Worm (Caenorhabditis elegans) whole organism, L1 larva: ENCODE results near the gene F22H10.11.

Experiments used
- C16A3.4 ChIP-seq: fragments of 150-350 bp; optimal IDR thresholded peaks from 2 replicates; lab custom pipeline; 2014; ENCODE audit warnings: missing biosample characterization, missing genetic modification characterization
- C34B4.2 ChIP-seq: sonication (generic microtip); optimal IDR thresholded peaks from 2 replicates; lab custom pipeline; 2017; ENCODE audit warnings: mild to moderate bottlenecking, missing genetic modification characterization, missing compliant biosample characterization
- aha-1 ChIP-seq: fragments of 150-350 bp; optimal IDR thresholded peaks from 2 replicates; lab custom pipeline; 2014; ENCODE audit warnings: missing biosample characterization, missing genetic modification characterization
- blmp-1 ChIP-seq: fragments of 150-350 bp; optimal IDR thresholded peaks from 2 replicates; lab custom pipeline; 2014; ENCODE audit warnings: missing biosample characterization, missing genetic modification characterization
- ceh-8 ChIP-seq: fragments of 200-800 bp; sonication (Bioruptor generic); optimal IDR thresholded peaks from 2 replicates; lab custom pipeline; 2018; ENCODE audit warnings: mild to moderate bottlenecking, missing genetic modification characterization, moderate library complexity, missing compliant biosample characterization
- ceh-82 ChIP-seq, 3 experiments: fragments of 150-350 bp in 1 of 3; sonication (generic microtip) in 2 of 3; optimal IDR thresholded peaks; 2 replicates each; lab custom pipeline; 2014 to 2017; ENCODE audit warnings: missing biosample characterization in 3 of 3, missing genetic modification characterization in 3 of 3
- ceh-88 ChIP-seq: fragments of 200-800 bp; sonication (Bioruptor generic); IDR thresholded peaks from 2 replicates; pipeline ENCODE4 v1.3.6; 2022; ENCODE audit warnings: missing genetic modification characterization, missing compliant biosample characterization
- ceh-90 ChIP-seq: sonication (generic microtip); optimal IDR thresholded peaks from 2 replicates; lab custom pipeline; 2016; ENCODE audit warnings: missing genetic modification characterization, missing compliant biosample characterization
- efl-1 ChIP-seq, 4 experiments: fragments of 150-350 bp; optimal IDR thresholded peaks in 3 of 4; peaks in 1 of 4; 1 replicate in 1 of 4; 2 replicates in 3 of 4; lab custom pipeline; 2014; ENCODE audit warnings: missing biosample characterization in 2 of 4, missing genetic modification characterization in 2 of 4, missing genetic modification reagents in 2 of 4
- egl-27 ChIP-seq, 2 experiments: fragments of 150-350 bp in 1 of 2; sonication (generic microtip); optimal IDR thresholded peaks; 3 replicates each; lab custom pipeline; 2017 to 2018; ENCODE audit warnings: missing biosample characterization in 2 of 2, missing genetic modification characterization in 2 of 2, missing genetic modification reagents in 2 of 2
- elt-3 ChIP-seq, 6 experiments: fragments of 150-350 bp in 1 of 6; sonication (generic microtip); optimal IDR thresholded peaks; 2 replicates each; lab custom pipeline; 2017 to 2018; ENCODE audit warnings: missing biosample characterization in 6 of 6, missing genetic modification characterization in 6 of 6, inconsistent platforms in 1 of 6
- fkh-8 ChIP-seq: sonication (generic microtip); optimal IDR thresholded peaks from 2 replicates; lab custom pipeline; 2016; ENCODE audit warnings: mild to moderate bottlenecking, missing genetic modification characterization, missing compliant biosample characterization
- hpl-2 ChIP-seq: fragments of 150-350 bp; optimal IDR thresholded peaks from 2 replicates; lab custom pipeline; 2014; ENCODE audit warnings: missing biosample characterization, missing genetic modification reagents, missing genetic modification characterization
- irx-1 ChIP-seq: sonication (generic microtip); optimal IDR thresholded peaks from 2 replicates; lab custom pipeline; 2016; ENCODE audit warnings: missing genetic modification characterization, missing compliant biosample characterization
- isw-1 ChIP-seq: fragments of 200-800 bp; sonication (Bioruptor generic); IDR thresholded peaks from 2 replicates; pipeline ENCODE4 v1.3.6; 2022; ENCODE audit warnings: missing genetic modification characterization, missing compliant biosample characterization
- lin-14 ChIP-seq: fragments of 200-800 bp; sonication (Bioruptor generic); optimal IDR thresholded peaks from 2 replicates; lab custom pipeline; 2018; ENCODE audit warnings: mild to moderate bottlenecking, missing genetic modification characterization, moderate library complexity, missing compliant biosample characterization
- lin-15B ChIP-seq: fragments of 150-350 bp; sonication (generic microtip); optimal IDR thresholded peaks from 3 replicates; lab custom pipeline; 2014; ENCODE audit warnings: missing biosample characterization, missing genetic modification characterization
- lin-35 ChIP-seq, 2 experiments: fragments of 150-350 bp; optimal IDR thresholded peaks; 2 replicates each; lab custom pipeline; 2014; ENCODE audit warnings: missing biosample characterization in 2 of 2, missing genetic modification characterization in 2 of 2, missing genetic modification reagents in 2 of 2
- lir-3 ChIP-seq: sonication (generic microtip); optimal IDR thresholded peaks from 2 replicates; lab custom pipeline; 2016; ENCODE audit warnings: mild to moderate bottlenecking, missing genetic modification characterization, moderate library complexity, missing compliant biosample characterization; ENCODE audit not compliant: poor library complexity
- mab-9 ChIP-seq: fragments of 200-800 bp; sonication (Bioruptor generic); IDR thresholded peaks from 2 replicates; pipeline ENCODE4 v1.3.6; 2022; ENCODE audit warnings: missing genetic modification reagents, missing genetic modification characterization, missing compliant biosample characterization
- mdl-1 ChIP-seq, 2 experiments: fragments of 150-350 bp; optimal IDR thresholded peaks; 2 replicates each; lab custom pipeline; 2014 to 2017; ENCODE audit warnings: missing biosample characterization in 2 of 2, missing genetic modification characterization in 2 of 2, inconsistent platforms in 1 of 2
- mep-1 ChIP-seq: fragments of 150-350 bp; optimal IDR thresholded peaks from 2 replicates; lab custom pipeline; 2014; ENCODE audit warnings: missing biosample characterization, missing genetic modification characterization
- nhr-11 ChIP-seq: fragments of 150-350 bp; optimal IDR thresholded peaks from 2 replicates; lab custom pipeline; 2014; ENCODE audit warnings: missing biosample characterization, missing genetic modification characterization
- nhr-19 ChIP-seq: fragments of 200-800 bp; sonication (Bioruptor generic); conservative IDR thresholded peaks from 2 replicates; pipeline ENCODE4 v1.3.6; 2022; ENCODE audit warnings: missing genetic modification characterization, missing compliant biosample characterization
- nhr-20 ChIP-seq: sonication (generic microtip); optimal IDR thresholded peaks from 2 replicates; lab custom pipeline; 2016; ENCODE audit warnings: mild to moderate bottlenecking, missing genetic modification characterization, missing compliant biosample characterization
- nhr-28 ChIP-seq: fragments of 150-350 bp; optimal IDR thresholded peaks from 2 replicates; lab custom pipeline; 2014; ENCODE audit warnings: missing biosample characterization, missing genetic modification characterization
- nhr-47 ChIP-seq: sonication (generic microtip); optimal IDR thresholded peaks from 2 replicates; lab custom pipeline; 2016; ENCODE audit warnings: mild to moderate bottlenecking, missing genetic modification characterization, moderate library complexity, missing compliant biosample characterization
- nhr-71 ChIP-seq: sonication (generic microtip); optimal IDR thresholded peaks from 2 replicates; lab custom pipeline; 2016; ENCODE audit warnings: mild to moderate bottlenecking, missing genetic modification characterization, moderate library complexity, missing compliant biosample characterization
- nhr-84 ChIP-seq: sonication (generic microtip); optimal IDR thresholded peaks from 2 replicates; lab custom pipeline; 2017; ENCODE audit warnings: missing biosample characterization, missing genetic modification characterization
- nhr-90 ChIP-seq: sonication (generic microtip); optimal IDR thresholded peaks from 2 replicates; lab custom pipeline; 2016; ENCODE audit warnings: mild to moderate bottlenecking, missing genetic modification characterization, missing compliant biosample characterization; ENCODE audit not compliant: poor library complexity
- pag-3 ChIP-seq: sonication (generic microtip); optimal IDR thresholded peaks from 2 replicates; lab custom pipeline; 2017; ENCODE audit warnings: missing genetic modification characterization, mild to moderate bottlenecking, missing compliant biosample characterization, antibody characterized with exemption, borderline replicate concordance; ENCODE audit not compliant: insufficient read depth
- rnt-1 ChIP-seq: sonication (generic microtip); optimal IDR thresholded peaks from 2 replicates; lab custom pipeline; 2016; ENCODE audit warnings: mild to moderate bottlenecking, missing genetic modification characterization, moderate library complexity, missing compliant biosample characterization
- snpc-4 ChIP-seq: fragments of 150-350 bp; optimal IDR thresholded peaks from 2 replicates; lab custom pipeline; 2014; ENCODE audit warnings: missing biosample characterization, missing genetic modification characterization
- snu-23 ChIP-seq: sonication (generic microtip); optimal IDR thresholded peaks from 2 replicates; lab custom pipeline; 2016; ENCODE audit warnings: missing genetic modification characterization, missing compliant biosample characterization
- sox-4 ChIP-seq: sonication (generic microtip); optimal IDR thresholded peaks from 2 replicates; lab custom pipeline; 2016; ENCODE audit warnings: missing genetic modification characterization, missing compliant biosample characterization
- sptf-1 ChIP-seq: fragments of 150-350 bp; optimal IDR thresholded peaks from 2 replicates; lab custom pipeline; 2014; ENCODE audit warnings: missing biosample characterization, missing genetic modification characterization
- swsn-7 ChIP-seq: sonication (generic microtip); optimal IDR thresholded peaks from 2 replicates; lab custom pipeline; 2016; ENCODE audit warnings: missing genetic modification characterization, missing compliant biosample characterization
- tlp-1 ChIP-seq: fragments of 150-350 bp; optimal IDR thresholded peaks from 2 replicates; lab custom pipeline; 2014; ENCODE audit warnings: missing biosample characterization, missing genetic modification characterization
- unc-130 ChIP-seq: fragments of 150-350 bp; optimal IDR thresholded peaks from 2 replicates; lab custom pipeline; 2017; ENCODE audit warnings: missing biosample characterization, missing genetic modification characterization, inconsistent platforms
- unc-98 ChIP-seq: fragments of 200-800 bp; sonication (Bioruptor generic); IDR thresholded peaks from 2 replicates; pipeline ENCODE4 v1.3.6; 2022; ENCODE audit warnings: missing genetic modification characterization, missing compliant biosample characterization
- zip-4 ChIP-seq: fragments of 200-800 bp; sonication (Bioruptor generic); optimal IDR thresholded peaks from 2 replicates; lab custom pipeline; 2018; ENCODE audit warnings: mild to moderate bottlenecking, missing genetic modification characterization, moderate library complexity, missing compliant biosample characterization
- ztf-11 ChIP-seq, 2 experiments: sonication (generic microtip); optimal IDR thresholded peaks; 2 replicates each; lab custom pipeline; 2016 to 2017; ENCODE audit warnings: missing genetic modification characterization in 2 of 2, missing biosample characterization in 1 of 2, missing compliant biosample characterization in 1 of 2

Gene F22H10.11

ce11 chrX:16732259-16732658 lies 44.4 kb upstream of the F22H10.11 start (continued):
- TF ChIP-seq mep-1 (tag; lab: Kevin White, UChicago) (no peak), hpl-2 (no peak), elt-3 (tag; optimal IDR thresholded peaks at IDR 0.05; lab: Kevin White, UChicago) (no peak), unc-98 (GFP tag; lab: Robert Waterston, UW) (no peak), rnt-1 (peak; percentile 35), nhr-11 (tag; lab: Kevin White, UChicago) (peak; percentile 49), aha-1 (no peak), pag-3 (tag; lab: Kevin White, UChicago) (no peak), sptf-1 (no peak), isw-1 (GFP tag; lab: Robert Waterston, UW) (no peak), snu-23 (GFP tag; lab: Kevin White, UChicago) (peak; percentile 49), nhr-19 (GFP tag; lab: Robert Waterston, UW) (peak; percentile 23), nhr-47 (peak; percentile 42), nhr-90 (tag; lab: Kevin White, UChicago) (no peak)

ce11 chrX:16731167-16731566 lies 43.3 kb upstream of the F22H10.11 start:
- no peak for TF ChIP-seq tlp-1
- TF ChIP-seq ceh-90 (tag; lab: Kevin White, UChicago): no peak
- no peak for TF ChIP-seq blmp-1 (tag; lab: Kevin White, UChicago)
- TF ChIP-seq lin-14 (GFP tag; lab: Kevin White, UChicago): peak; percentile 34
- TF ChIP-seq lin-35 (GFP tag; optimal IDR thresholded peaks at IDR 0.05; lab: Kevin White, UChicago): no peak
- TF ChIP-seq unc-98 (GFP tag; lab: Robert Waterston, UW): no peak
- TF ChIP-seq sox-4 (tag; lab: Kevin White, UChicago): no peak
- no peak for TF ChIP-seq ceh-82 (tag; optimal IDR thresholded peaks at IDR 0.05; lab: Kevin White, UChicago)
- no peak for TF ChIP-seq ztf-11 (tag; optimal IDR thresholded peaks at IDR 0.05; lab: Kevin White, UChicago)
- TF ChIP-seq fkh-8 (tag; lab: Kevin White, UChicago): peak; percentile 80
- TF ChIP-seq mdl-1 (tag; optimal IDR thresholded peaks at IDR 0.05; lab: Kevin White, UChicago): no peak
- no peak for TF ChIP-seq C34B4.2
- no peak for TF ChIP-seq aha-1
- no peak for TF ChIP-seq mab-9 (GFP tag; lab: Robert Waterston, UW)
- TF ChIP-seq nhr-28: no peak
- TF ChIP-seq snpc-4 (tag; lab: Kevin White, UChicago): no peak
- TF ChIP-seq ceh-88 (GFP tag; lab: Robert Waterston, UW): no peak
- no peak for TF ChIP-seq snu-23 (GFP tag; lab: Kevin White, UChicago)
- no peak for TF ChIP-seq nhr-84 (tag; lab: Kevin White, UChicago)
- no peak for TF ChIP-seq irx-1 (tag; lab: Kevin White, UChicago)
- TF ChIP-seq nhr-20 (tag; lab: Kevin White, UChicago): no peak
- peak; percentile 10 for TF ChIP-seq nhr-47
- no peak for TF ChIP-seq swsn-7 (tag; lab: Kevin White, UChicago)
- no peak for TF ChIP-seq efl-1 (optimal IDR thresholded peaks at IDR 0.05; lab: Kevin White, UChicago)
- TF ChIP-seq efl-1 (GFP tag; optimal IDR thresholded peaks at IDR 0.05 in 1 of 2; lab: Kevin White, UChicago): peak in 1 of 2 experiments; percentile 17
- no peak for TF ChIP-seq isw-1 (GFP tag; lab: Robert Waterston, UW)
- TF ChIP-seq mep-1 (tag; lab: Kevin White, UChicago): no peak
- TF ChIP-seq lir-3: no peak
- peak; percentile 57 for TF ChIP-seq nhr-71 (tag; lab: Kevin White, UChicago)
- TF ChIP-seq ceh-8 (GFP tag; lab: Kevin White, UChicago): no peak
- TF ChIP-seq nhr-19 (GFP tag; lab: Robert Waterston, UW): no peak
- TF ChIP-seq unc-130 (tag; lab: Kevin White, UChicago): no peak
- TF ChIP-seq lin-15B: no peak
- no peak for TF ChIP-seq zip-4 (GFP tag; lab: Kevin White, UChicago)
- no peak for TF ChIP-seq C16A3.4 (tag; lab: Kevin White, UChicago)
- no peak for TF ChIP-seq rnt-1
- TF ChIP-seq egl-27 (tag; optimal IDR thresholded peaks at IDR 0.05; lab: Kevin White, UChicago): no peak
- TF ChIP-seq, all 84 proteins: peak for 5
